Worm (Caenorhabditis elegans) whole organism, midembryonic: ENCODE measurements around the gene C01G12.3.

Source experiments
- T22C8.4 ChIP-seq: fragments of 200-800 bp; sonication (Bioruptor generic); IDR thresholded peaks from 2 replicates; pipeline ENCODE4 v1.3.6; 2022; ENCODE audit warnings: missing genetic modification characterization, missing compliant biosample characterization
- cog-1 ChIP-seq: sonication (generic microtip); optimal IDR thresholded peaks from 2 replicates; lab custom pipeline; 2016; ENCODE audit warnings: missing genetic modification characterization, missing compliant biosample characterization
- flt-1 ChIP-seq: fragments of 200-800 bp; sonication (Bioruptor generic); IDR thresholded peaks from 2 replicates; pipeline ENCODE4 v1.3.6; 2022; ENCODE audit warnings: missing genetic modification characterization, missing compliant biosample characterization
- klf-2 ChIP-seq: fragments of 200-800 bp; sonication (Bioruptor generic); conservative IDR thresholded peaks from 2 replicates; pipeline ENCODE4 v1.3.6; 2022; ENCODE audit warnings: missing genetic modification reagents, missing genetic modification characterization, missing compliant biosample characterization
- med-1 ChIP-seq: sonication (generic microtip); optimal IDR thresholded peaks from 2 replicates; lab custom pipeline; 2017; ENCODE audit warnings: missing genetic modification characterization, mild to moderate bottlenecking, missing compliant biosample characterization, antibody characterized with exemption, missing genetic modification reagents; ENCODE audit not compliant: insufficient read depth
- ref-1 ChIP-seq: fragments of 200-800 bp; sonication (Bioruptor generic); conservative IDR thresholded peaks from 2 replicates; pipeline ENCODE4 v1.3.6; 2022; ENCODE audit warnings: missing genetic modification reagents, missing genetic modification characterization, missing compliant biosample characterization
- tab-1 ChIP-seq: fragments of 200-800 bp; sonication (Bioruptor generic); IDR thresholded peaks from 2 replicates; pipeline ENCODE4 v1.3.6; 2022; ENCODE audit warnings: missing genetic modification characterization, missing compliant biosample characterization
- ztf-23 ChIP-seq: fragments of 200-800 bp; sonication (Bioruptor generic); IDR thresholded peaks from 2 replicates; pipeline ENCODE4 v1.3.6; 2022; ENCODE audit warnings: missing genetic modification reagents, missing genetic modification characterization, missing compliant biosample characterization
- ztf-29 ChIP-seq: fragments of 200-800 bp; sonication (Bioruptor generic); IDR thresholded peaks from 2 replicates; pipeline ENCODE4 v1.3.6; 2022; ENCODE audit warnings: missing genetic modification reagents, missing genetic modification characterization, missing compliant biosample characterization

Gene C01G12.3

DNA sequence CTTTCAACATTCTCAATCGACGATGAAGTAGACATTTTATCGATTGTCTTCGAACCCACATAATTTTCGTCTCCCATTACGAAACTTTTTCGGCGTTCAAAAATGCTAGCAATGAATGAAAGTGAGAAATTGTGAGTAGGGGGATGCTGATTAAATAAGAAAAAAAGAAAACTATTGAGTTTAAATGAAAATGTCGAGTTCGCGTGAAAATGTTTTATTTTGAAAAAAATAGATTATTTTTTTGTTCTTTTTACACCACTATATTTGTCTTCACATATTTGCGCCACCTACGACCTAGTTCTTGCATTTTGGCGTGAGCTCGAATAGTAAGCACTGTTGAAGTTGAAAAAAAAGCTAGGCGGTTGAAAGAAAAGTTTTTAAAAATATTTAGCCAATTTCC is at the start of gene C01G12.3:
C01G12.3 (minus strand) TSS at position 101 of the 400 bp plus-strand sequence.
- no peak for TF ChIP-seq ztf-29 (GFP tag; lab: Robert Waterston, UW)
- no peak for TF ChIP-seq ref-1
- no peak for TF ChIP-seq med-1 (GFP tag; lab: Kevin White, UChicago)
- no peak for TF ChIP-seq ztf-23 (GFP tag; lab: Robert Waterston, UW)
- no peak for TF ChIP-seq T22C8.4 (GFP tag; lab: Robert Waterston, UW)
- no peak for TF ChIP-seq cog-1 (tag; lab: Kevin White, UChicago)
- no peak for TF ChIP-seq tab-1 (GFP tag; lab: Robert Waterston, UW)
- TF ChIP-seq klf-2 (GFP tag; lab: Robert Waterston, UW) = no peak
- no peak for TF ChIP-seq flt-1

DNA sequence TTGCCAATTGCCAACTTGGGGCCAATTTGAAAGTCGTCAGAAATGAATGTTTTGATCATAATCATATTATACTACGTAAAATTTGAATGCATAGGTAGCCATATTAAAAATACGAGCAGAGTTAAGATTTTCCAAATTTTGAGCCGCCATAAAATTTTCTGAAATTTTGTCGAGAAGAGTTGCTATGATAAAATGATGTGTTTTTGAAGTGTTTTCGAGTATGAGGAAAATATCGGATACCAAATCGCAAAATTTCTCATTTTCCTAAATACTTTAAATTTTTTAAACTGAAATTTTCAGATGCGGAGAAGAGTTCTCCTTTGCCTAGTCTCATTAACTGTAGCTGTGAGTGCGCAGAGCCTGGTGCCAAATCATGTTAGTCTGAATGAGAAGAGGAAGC is 45.2 kb upstream of the C01G12.3 start, which contains the start of gene tag-297:
tag-297 (plus strand) TSS at position 301 of the 400 bp plus-strand sequence.
- TF ChIP-seq cog-1 (tag; lab: Kevin White, UChicago) = no peak
- no peak for TF ChIP-seq med-1 (GFP tag; lab: Kevin White, UChicago)
- no peak for TF ChIP-seq ref-1
- TF ChIP-seq klf-2 (GFP tag; lab: Robert Waterston, UW) = no peak
- no peak for TF ChIP-seq flt-1
- no peak for TF ChIP-seq ztf-29 (GFP tag; lab: Robert Waterston, UW)
- TF ChIP-seq tab-1 (GFP tag; lab: Robert Waterston, UW) = no peak
- TF ChIP-seq T22C8.4 (GFP tag; lab: Robert Waterston, UW) = no peak
- no peak for TF ChIP-seq ztf-23 (GFP tag; lab: Robert Waterston, UW)

DNA sequence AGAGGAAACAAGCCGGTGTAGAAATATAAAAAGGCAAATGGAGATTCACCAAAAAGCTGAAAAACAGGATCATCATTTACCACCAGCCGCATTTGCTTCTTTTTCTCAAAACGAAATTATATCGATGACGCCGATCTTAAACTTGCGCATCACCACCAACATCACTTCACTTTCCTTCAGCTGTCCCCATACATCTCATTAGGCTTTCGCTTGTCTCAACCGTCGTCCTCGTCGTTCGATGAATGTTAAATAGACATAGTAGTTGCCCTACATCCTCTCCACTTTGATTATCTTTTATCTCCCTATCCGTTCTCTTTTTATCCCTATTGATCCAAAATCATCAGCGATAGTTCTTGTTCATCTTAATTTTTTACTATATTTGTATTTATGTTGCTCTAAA is 44.8 kb upstream of the C01G12.3 start:
- no peak for TF ChIP-seq T22C8.4 (GFP tag; lab: Robert Waterston, UW)
- no peak for TF ChIP-seq cog-1 (tag; lab: Kevin White, UChicago)
- no peak for TF ChIP-seq med-1 (GFP tag; lab: Kevin White, UChicago)
- no peak for TF ChIP-seq ref-1
- TF ChIP-seq klf-2 (GFP tag; lab: Robert Waterston, UW) = no peak
- TF ChIP-seq ztf-29 (GFP tag; lab: Robert Waterston, UW) = no peak
- TF ChIP-seq tab-1 (GFP tag; lab: Robert Waterston, UW) = no peak
- no peak for TF ChIP-seq ztf-23 (GFP tag; lab: Robert Waterston, UW)
- no peak for TF ChIP-seq flt-1

DNA sequence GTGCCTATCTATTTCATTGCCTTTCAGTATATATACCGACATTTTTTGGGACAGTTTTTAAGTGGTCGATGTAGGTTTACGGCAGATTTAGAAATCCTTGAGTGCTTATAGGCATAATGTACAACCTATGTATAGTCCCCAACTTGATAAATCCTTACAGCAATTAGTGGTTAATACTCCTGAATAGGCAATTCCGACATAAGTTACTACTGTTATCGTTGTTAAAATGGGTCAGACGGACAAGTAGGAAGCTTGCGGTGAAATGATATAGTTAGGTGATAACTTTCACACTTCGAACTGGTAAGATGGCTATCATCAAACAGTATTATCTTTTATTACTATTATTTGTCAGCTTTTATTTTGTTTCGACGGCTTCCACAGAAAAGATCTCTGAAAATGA is 40.7 kb upstream of the C01G12.3 start, which contains the start of gene mltn-10:
mltn-10 (plus strand) TSS at position 301 of the 400 bp plus-strand sequence.
- TF ChIP-seq ztf-29 (GFP tag; lab: Robert Waterston, UW) (no peak), klf-2 (GFP tag; lab: Robert Waterston, UW) (no peak), flt-1 (no peak), tab-1 (GFP tag; lab: Robert Waterston, UW) (no peak), ztf-23 (GFP tag; lab: Robert Waterston, UW) (no peak), med-1 (GFP tag; lab: Kevin White, UChicago) (no peak), ref-1 (no peak), T22C8.4 (GFP tag; lab: Robert Waterston, UW) (no peak), cog-1 (tag; lab: Kevin White, UChicago) (no peak)

DNA sequence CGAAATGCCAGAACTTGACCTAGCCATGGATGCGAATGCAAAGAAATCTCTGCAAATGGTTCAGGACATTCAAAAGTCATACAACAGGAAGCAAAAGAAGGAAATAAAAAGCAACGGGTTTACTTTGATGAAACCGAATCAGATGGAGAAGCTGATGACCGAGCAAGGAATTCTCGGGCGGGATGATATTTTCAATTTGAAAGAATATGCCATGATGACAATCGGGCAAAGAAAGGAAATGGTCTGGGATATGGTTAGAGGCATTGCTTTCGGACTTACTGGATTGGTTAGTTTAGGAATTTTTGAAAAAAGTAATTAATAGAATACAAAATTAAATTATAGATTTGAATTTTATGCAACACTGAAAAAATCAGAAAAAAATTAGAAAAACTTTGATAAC is 38.6 kb upstream of the C01G12.3 start:
- TF ChIP-seq ref-1 (no peak), klf-2 (GFP tag; lab: Robert Waterston, UW) (no peak), cog-1 (tag; lab: Kevin White, UChicago) (no peak), flt-1 (no peak), tab-1 (GFP tag; lab: Robert Waterston, UW) (no peak), ztf-29 (GFP tag; lab: Robert Waterston, UW) (no peak), ztf-23 (GFP tag; lab: Robert Waterston, UW) (no peak), T22C8.4 (GFP tag; lab: Robert Waterston, UW) (no peak), med-1 (GFP tag; lab: Kevin White, UChicago) (no peak)

DNA sequence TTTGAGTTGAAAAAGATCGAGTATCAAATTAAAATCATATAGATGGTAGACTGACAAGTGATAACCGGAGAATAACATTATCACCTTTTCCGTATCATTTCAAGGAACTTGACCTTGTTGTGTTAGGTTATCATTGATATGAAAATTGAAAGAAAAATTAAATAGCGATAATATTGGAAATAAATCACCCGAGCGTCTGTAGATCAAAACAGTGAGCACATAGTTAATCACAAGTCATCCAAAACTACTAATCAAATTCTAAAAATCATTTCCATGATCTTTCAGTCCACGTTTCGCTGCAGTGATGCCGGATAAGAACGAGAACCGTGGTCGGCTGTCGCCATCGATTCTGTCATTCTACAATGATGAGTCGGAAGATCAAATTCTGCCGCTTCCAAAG is 37.7 kb upstream of the C01G12.3 start:
- TF ChIP-seq med-1 (GFP tag; lab: Kevin White, UChicago) = no peak
- TF ChIP-seq ztf-29 (GFP tag; lab: Robert Waterston, UW) = no peak
- TF ChIP-seq klf-2 (GFP tag; lab: Robert Waterston, UW) = no peak
- no peak for TF ChIP-seq T22C8.4 (GFP tag; lab: Robert Waterston, UW)
- no peak for TF ChIP-seq flt-1
- TF ChIP-seq cog-1 (tag; lab: Kevin White, UChicago) = no peak
- no peak for TF ChIP-seq tab-1 (GFP tag; lab: Robert Waterston, UW)
- TF ChIP-seq ztf-23 (GFP tag; lab: Robert Waterston, UW) = no peak
- TF ChIP-seq ref-1 = no peak

DNA sequence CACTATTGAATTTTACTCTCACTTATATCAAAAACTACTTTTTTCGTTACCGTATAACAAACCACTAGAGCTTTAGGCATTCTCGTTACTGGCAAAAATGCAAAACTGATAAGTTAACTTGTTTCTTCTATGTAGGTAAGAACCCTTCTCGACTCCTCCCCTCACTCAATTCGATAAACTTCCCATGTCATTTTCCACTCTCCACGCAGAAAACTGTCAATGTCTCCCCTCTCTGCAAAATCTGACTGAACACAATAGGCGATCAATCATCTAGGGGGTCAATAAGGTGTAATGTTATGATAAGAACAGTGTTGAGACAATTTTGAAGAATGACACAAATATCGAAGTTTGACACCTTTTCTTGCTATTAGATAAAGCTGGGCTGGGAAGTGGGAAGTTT is 36.7 kb upstream of the C01G12.3 start:
- no peak for TF ChIP-seq klf-2 (GFP tag; lab: Robert Waterston, UW)
- TF ChIP-seq flt-1 = no peak
- TF ChIP-seq ztf-23 (GFP tag; lab: Robert Waterston, UW) = no peak
- TF ChIP-seq med-1 (GFP tag; lab: Kevin White, UChicago) = no peak
- TF ChIP-seq cog-1 (tag; lab: Kevin White, UChicago) = no peak
- no peak for TF ChIP-seq ref-1
- TF ChIP-seq ztf-29 (GFP tag; lab: Robert Waterston, UW) = no peak
- TF ChIP-seq T22C8.4 (GFP tag; lab: Robert Waterston, UW) = no peak
- TF ChIP-seq tab-1 (GFP tag; lab: Robert Waterston, UW) = no peak

DNA sequence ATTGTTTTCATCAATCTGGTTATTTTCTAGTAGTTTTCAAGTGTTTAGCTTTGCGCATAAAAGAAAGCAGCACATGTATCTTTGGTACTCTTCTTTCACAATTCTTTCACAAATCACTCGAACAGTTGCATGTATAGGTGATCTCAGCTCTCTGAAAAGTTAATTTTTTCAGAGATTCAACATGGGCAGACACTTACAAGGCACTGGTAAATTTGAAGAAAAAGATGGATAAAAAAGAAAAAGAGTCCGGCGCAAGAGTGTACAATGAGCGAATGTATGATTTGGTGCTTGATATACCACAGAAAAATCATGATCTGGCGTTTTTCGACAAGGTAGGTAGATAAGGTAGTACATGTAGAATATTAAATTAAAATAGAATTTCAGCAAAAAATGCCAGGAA is 36.1 kb upstream of the C01G12.3 start:
- TF ChIP-seq flt-1 (no peak), ref-1 (no peak), tab-1 (GFP tag; lab: Robert Waterston, UW) (no peak), ztf-29 (GFP tag; lab: Robert Waterston, UW) (no peak), T22C8.4 (GFP tag; lab: Robert Waterston, UW) (no peak), klf-2 (GFP tag; lab: Robert Waterston, UW) (no peak), cog-1 (tag; lab: Kevin White, UChicago) (no peak), med-1 (GFP tag; lab: Kevin White, UChicago) (no peak), ztf-23 (GFP tag; lab: Robert Waterston, UW) (no peak)

DNA sequence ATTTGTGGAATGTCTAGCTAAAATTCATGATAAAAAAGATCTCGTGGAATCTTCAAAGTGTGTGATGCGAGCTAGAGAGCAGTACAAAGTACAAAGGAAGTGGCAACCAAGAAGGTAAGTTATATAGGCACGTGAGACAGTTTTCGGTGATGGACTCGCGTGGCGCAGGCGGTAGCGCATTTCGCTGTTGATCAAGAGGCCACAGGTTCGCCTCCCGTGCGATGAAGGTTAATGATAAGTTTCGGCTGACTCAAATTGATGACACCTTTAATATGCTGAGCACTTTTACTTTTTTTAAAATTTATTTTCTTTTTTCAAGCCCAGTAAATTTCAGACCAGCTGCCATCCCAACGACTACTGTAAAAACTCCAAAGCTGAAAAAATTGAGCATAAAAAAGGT is 34.8 kb upstream of the C01G12.3 start:
- no peak for TF ChIP-seq ztf-23 (GFP tag; lab: Robert Waterston, UW)
- no peak for TF ChIP-seq med-1 (GFP tag; lab: Kevin White, UChicago)
- no peak for TF ChIP-seq ztf-29 (GFP tag; lab: Robert Waterston, UW)
- TF ChIP-seq klf-2 (GFP tag; lab: Robert Waterston, UW) = 0 out of 2 replicates have a peak, but pooled peaks have one; percentile 42
- no peak for TF ChIP-seq ref-1
- no peak for TF ChIP-seq flt-1
- TF ChIP-seq T22C8.4 (GFP tag; lab: Robert Waterston, UW) = no peak
- no peak for TF ChIP-seq cog-1 (tag; lab: Kevin White, UChicago)
- 0 out of 2 replicates have a peak, but pooled peaks have one; percentile 26 for TF ChIP-seq tab-1 (GFP tag; lab: Robert Waterston, UW)
